Worm (Caenorhabditis elegans): ENCODE measurements around the gene F39G3.3.

The F39G3.3 gene

DNA sequence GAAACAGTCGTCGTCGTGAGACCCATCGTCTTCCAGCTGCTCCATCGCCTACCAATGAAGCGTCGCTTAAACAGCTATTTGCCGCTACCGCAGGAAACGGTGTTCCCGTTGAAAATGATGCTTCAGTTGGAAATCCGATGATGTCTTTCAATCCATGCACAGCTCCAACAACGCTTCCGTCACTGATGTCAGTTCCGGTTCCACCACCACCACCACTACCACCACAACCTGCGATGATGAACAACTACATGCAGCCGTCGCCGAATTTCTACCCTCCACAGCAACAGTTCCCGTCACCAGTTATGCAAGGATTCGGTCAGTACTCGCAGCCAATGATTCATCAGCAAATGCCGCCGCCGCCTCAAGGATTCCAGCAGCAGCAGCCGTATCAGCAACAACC, 2.2 kb downstream of the F39G3.3 start:
- TF ChIP-seq nhr-77 (tag; optimal IDR thresholded peaks at IDR 0.05) (no peak), unc-55 (GFP tag; optimal IDR thresholded peaks at IDR 0.05) (no peak), snpc-4 (tag; optimal IDR thresholded peaks at IDR 0.05) (no peak), nhr-11 (tag; optimal IDR thresholded peaks at IDR 0.05) (no peak), sem-4 (tag; optimal IDR thresholded peaks at IDR 0.05) (no peak), ama-1 (optimal IDR thresholded peaks at IDR 0.05) (no peak), nhr-23 (tag; optimal IDR thresholded peaks at IDR 0.05) (no peak)

ce11 chrV:4734608-4735007, 2.9 kb downstream of the F39G3.3 start:
- TF ChIP-seq nhr-23 (tag; optimal IDR thresholded peaks at IDR 0.05) (no peak), alr-1 (tag; optimal IDR thresholded peaks at IDR 0.05) (no peak), ama-1 (optimal IDR thresholded peaks at IDR 0.05) (no peak), nhr-237 (tag; optimal IDR thresholded peaks at IDR 0.05) (no peak), fos-1 (tag; optimal IDR thresholded peaks at IDR 0.05) (no peak), nhr-10 (tag; optimal IDR thresholded peaks at IDR 0.05) (no peak), mab-5 (tag; optimal IDR thresholded peaks at IDR 0.05) (no peak), elt-1 (tag; optimal IDR thresholded peaks at IDR 0.05) (no peak), unc-55 (GFP tag; optimal IDR thresholded peaks at IDR 0.05) (no peak), sma-9 (GFP tag; optimal IDR thresholded peaks at IDR 0.05) (no peak), sma-9 (tag; optimal IDR thresholded peaks at IDR 0.05) (no peak), zag-1 (tag; optimal IDR thresholded peaks at IDR 0.05) (no peak), skn-1 (tag; optimal IDR thresholded peaks at IDR 0.05) (no peak), F13H6.1 (tag; optimal IDR thresholded peaks at IDR 0.05) (no peak), sem-4 (tag; optimal IDR thresholded peaks at IDR 0.05) (no peak), elt-3 (tag; optimal IDR thresholded peaks at IDR 0.05) (no peak)

DNA sequence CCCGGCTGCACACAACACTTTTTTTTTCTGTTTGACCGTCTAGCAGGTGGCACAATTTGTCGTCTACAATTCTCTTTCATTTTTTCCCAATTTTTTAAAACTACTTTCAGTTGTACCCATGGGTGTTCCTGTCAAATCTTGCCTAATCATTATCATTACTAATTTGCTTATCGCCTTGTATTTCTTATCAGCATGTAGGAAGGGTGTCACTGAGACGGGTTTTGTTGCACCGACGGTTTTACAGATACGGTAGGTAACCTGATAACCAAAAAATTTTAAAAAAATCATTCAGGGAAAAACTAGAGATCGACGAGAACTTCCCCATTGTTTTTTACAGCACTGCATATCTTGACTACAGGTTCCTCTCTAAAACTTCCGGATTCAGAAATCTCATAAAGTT, 6.0 kb downstream of the F39G3.3 start, which contains the start of gene F39G3.2:
Gene F39G3.2 (plus strand): TSS at position 105 of the 400 bp plus-strand sequence.
- TF ChIP-seq mab-5 (tag; optimal IDR thresholded peaks at IDR 0.05) (no peak), fos-1 (tag; optimal IDR thresholded peaks at IDR 0.05) (peak; percentile 96)

DNA sequence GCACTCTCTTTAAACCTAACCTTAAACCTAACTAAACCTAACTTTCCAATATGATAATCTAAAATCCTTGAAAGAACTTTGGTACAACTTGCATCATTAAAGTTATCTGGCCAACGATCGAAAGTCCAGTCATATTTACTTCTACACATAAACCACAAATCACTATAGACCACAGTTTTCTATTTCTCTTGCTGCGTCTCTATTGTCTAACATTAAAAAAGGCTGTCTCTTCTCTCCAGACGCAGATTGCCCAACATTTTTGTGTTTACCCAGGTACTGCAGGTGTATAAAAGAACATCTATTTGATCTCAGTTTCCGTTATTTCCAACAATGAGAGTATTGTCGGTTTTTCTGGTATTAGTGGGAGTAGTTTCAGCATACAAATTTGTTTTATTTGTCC, 10.5 kb downstream of the F39G3.3 start, which contains the start of gene ugt-61:
Gene ugt-61 (plus strand): TSS at position 233 of the 400 bp plus-strand sequence.
- TF ChIP-seq lin-13 (GFP tag; optimal IDR thresholded peaks at IDR 0.05): no peak
- TF ChIP-seq ztf-4 (tag; optimal IDR thresholded peaks at IDR 0.05): no peak
- TF ChIP-seq nhr-12 (tag; optimal IDR thresholded peaks at IDR 0.05): no peak
- peak; percentile 47 for TF ChIP-seq fos-1 (tag; optimal IDR thresholded peaks at IDR 0.05)
- TF ChIP-seq Y55F3AM.14 (GFP tag; optimal IDR thresholded peaks at IDR 0.05): no peak
- TF ChIP-seq unc-55 (GFP tag; optimal IDR thresholded peaks at IDR 0.05): no peak
- TF ChIP-seq mdl-1 (tag; optimal IDR thresholded peaks at IDR 0.05): no peak
- TF ChIP-seq sma-9 (GFP tag; optimal IDR thresholded peaks at IDR 0.05): peak; percentile 45
- TF ChIP-seq sma-9 (tag; optimal IDR thresholded peaks at IDR 0.05): no peak
- no peak for TF ChIP-seq C34F6.9 (tag; optimal IDR thresholded peaks at IDR 0.05)
- TF ChIP-seq elt-1 (tag; optimal IDR thresholded peaks at IDR 0.05): no peak
- TF ChIP-seq gmeb-1 (tag; optimal IDR thresholded peaks at IDR 0.05): peak; percentile 7
- TF ChIP-seq nhr-77 (tag; optimal IDR thresholded peaks at IDR 0.05): no peak
- TF ChIP-seq nhr-129 (tag; optimal IDR thresholded peaks at IDR 0.05): peak; percentile 65
- no peak for TF ChIP-seq lsy-2 (tag; optimal IDR thresholded peaks at IDR 0.05)
- TF ChIP-seq peb-1 (tag; optimal IDR thresholded peaks at IDR 0.05): no peak
- no peak for TF ChIP-seq dmd-4 (tag; optimal IDR thresholded peaks at IDR 0.05)
- no peak for TF ChIP-seq nhr-21 (tag; optimal IDR thresholded peaks at IDR 0.05)
- TF ChIP-seq F13H6.1 (tag; optimal IDR thresholded peaks at IDR 0.05): no peak
- TF ChIP-seq zag-1 (tag; optimal IDR thresholded peaks at IDR 0.05): no peak

- no peak for TF ChIP-seq Y55F3AM.14 (GFP tag; optimal IDR thresholded peaks at IDR 0.05)
- no peak for TF ChIP-seq mab-5 (tag; optimal IDR thresholded peaks at IDR 0.05)
- no peak for TF ChIP-seq nhr-21 (tag; optimal IDR thresholded peaks at IDR 0.05)
- TF ChIP-seq mdl-1 (tag; optimal IDR thresholded peaks at IDR 0.05): no peak
- TF ChIP-seq nhr-12 (tag; optimal IDR thresholded peaks at IDR 0.05): no peak
- TF ChIP-seq blmp-1 (tag; optimal IDR thresholded peaks at IDR 0.05; ENCODE audit: insufficient read depth): no peak
- TF ChIP-seq nhr-129 (tag; optimal IDR thresholded peaks at IDR 0.05): no peak
Measured at ce11 chrV:4745269-4745668, 13.6 kb downstream of the F39G3.3 start, which contains the start of gene C18G1.7. Gene C18G1.7 (plus strand): TSS chrV:4745569.

- TF ChIP-seq sma-3 (GFP tag; optimal IDR thresholded peaks at IDR 0.05) (no peak), nhr-6 (tag; optimal IDR thresholded peaks at IDR 0.05) (no peak), nhr-23 (tag; optimal IDR thresholded peaks at IDR 0.05) (no peak), lin-39 (tag; optimal IDR thresholded peaks at IDR 0.05) (no peak), snpc-4 (tag; optimal IDR thresholded peaks at IDR 0.05) (no peak), fos-1 (tag; optimal IDR thresholded peaks at IDR 0.05) (no peak)
Measured at ce11 chrV:4750294-4750693, 18.6 kb downstream of the F39G3.3 start, which contains the start of gene C18G1.6. Gene C18G1.6 (plus strand): TSS chrV:4750594.

Data from whole organism, L2 larva.